Fruit fly (Drosophila melanogaster): Measurements from ENCODE around the gene mRpL55.

The mRpL55 gene

DNA sequence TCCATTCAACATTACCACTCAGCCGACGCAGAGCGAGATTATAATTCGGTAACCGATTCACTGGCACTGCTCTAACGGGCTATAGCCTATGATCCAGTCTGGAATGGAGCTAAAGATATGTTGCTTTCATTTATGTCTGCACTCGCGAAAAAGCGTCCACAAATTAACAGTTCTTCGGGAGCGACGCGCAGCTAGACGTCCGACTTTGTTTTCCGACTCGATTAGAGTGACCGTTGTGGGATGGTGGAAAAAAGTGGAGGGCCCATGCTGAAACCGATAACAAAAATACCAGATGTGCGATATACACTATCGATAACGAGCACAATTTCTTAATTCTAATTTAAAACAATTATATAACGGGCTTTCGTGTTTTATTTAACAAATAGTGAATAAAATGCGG is 666 bp downstream of the mRpL55 start, which contains the start of gene cdi (continued):
- TF ChIP-seq rgr (GFP tag; optimal IDR thresholded peaks at IDR 0.05) (peak; percentile 20), br (GFP tag; optimal IDR thresholded peaks at IDR 0.05) (no peak), HLH106 (tag; optimal IDR thresholded peaks at IDR 0.05) (no peak), CrebA (GFP tag; optimal IDR thresholded peaks at IDR 0.05; ENCODE audit: borderline replicate concordance) (no peak), Hr83 (GFP tag; optimal IDR thresholded peaks at IDR 0.05; ENCODE audit: poor library complexity, severe bottlenecking) (peak; percentile 77), Dfd (GFP tag; optimal IDR thresholded peaks at IDR 0.05) (no peak), pan (optimal IDR thresholded peaks at IDR 0.05) (no peak), foxo (GFP tag; optimal IDR thresholded peaks at IDR 0.05) (peak in 1 of 2 experiments; percentile 7), fru (GFP tag; optimal IDR thresholded peaks at IDR 0.05) (no peak), Rel (GFP tag; optimal IDR thresholded peaks at IDR 0.05) (no peak), Rel (tag; optimal IDR thresholded peaks at IDR 0.05) (peak; percentile 12), dl (GFP tag; optimal IDR thresholded peaks at IDR 0.05; ENCODE audit: insufficient read depth in 1 of 2, partially characterized antibody in 2 of 2) (no peak)

DNA sequence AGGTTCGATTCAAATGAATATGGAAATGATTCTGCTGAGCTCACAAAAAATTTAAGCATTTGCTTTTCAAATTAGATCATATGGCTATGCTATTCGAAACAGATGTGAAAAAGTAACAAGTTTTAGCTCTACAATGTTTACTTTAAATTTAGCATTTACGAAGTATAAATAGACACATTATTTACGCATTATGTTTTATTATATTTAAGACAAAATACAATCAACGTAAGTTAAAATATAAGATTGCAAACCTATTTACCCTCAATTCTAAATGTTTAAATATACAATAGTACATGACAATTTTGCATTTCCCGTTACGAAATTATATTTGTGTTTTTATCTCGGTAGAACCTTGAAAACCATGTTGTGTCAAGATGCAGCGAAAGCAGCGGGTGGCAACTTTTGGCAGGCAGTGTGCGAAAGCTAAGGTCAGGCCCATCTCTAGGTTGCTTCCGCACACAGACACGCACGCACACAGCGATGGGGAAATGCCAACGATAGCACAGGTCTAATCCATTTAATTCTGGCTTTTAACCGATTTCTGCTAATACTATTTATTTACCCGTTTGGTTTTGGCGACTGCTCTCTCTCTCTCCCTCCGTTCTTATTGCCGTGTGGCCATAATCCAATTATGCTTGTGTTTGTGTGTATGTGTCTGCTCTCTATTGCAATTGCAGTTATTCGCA is 1.4 kb downstream of the mRpL55 start:
- peak in 1 of 2 experiments; percentile 41 for TF ChIP-seq foxo (GFP tag; optimal IDR thresholded peaks at IDR 0.05)
- peak; percentile 26 for TF ChIP-seq ey (GFP tag; optimal IDR thresholded peaks at IDR 0.05)
- TF ChIP-seq fru (GFP tag; optimal IDR thresholded peaks at IDR 0.05): peak; percentile 29
- no peak for TF ChIP-seq GATAd (GFP tag; optimal IDR thresholded peaks at IDR 0.05)
- no peak for TF ChIP-seq woc (GFP tag; optimal IDR thresholded peaks at IDR 0.05)
- peak; percentile 37 for TF ChIP-seq tai (GFP tag; optimal IDR thresholded peaks at IDR 0.05)
- no peak for TF ChIP-seq Dfd (GFP tag; optimal IDR thresholded peaks at IDR 0.05)
- no peak for TF ChIP-seq dl (GFP tag; optimal IDR thresholded peaks at IDR 0.05; ENCODE audit: insufficient read depth in 1 of 2, partially characterized antibody in 2 of 2)
- TF ChIP-seq h (GFP tag; optimal IDR thresholded peaks at IDR 0.05): peak; percentile 8
- no peak for TF ChIP-seq Jra (GFP tag; optimal IDR thresholded peaks at IDR 0.05)
- TF ChIP-seq HLH106 (tag; optimal IDR thresholded peaks at IDR 0.05): no peak
- peak; percentile 25 for TF ChIP-seq rgr (GFP tag; optimal IDR thresholded peaks at IDR 0.05)
- TF ChIP-seq Hnf4 (GFP tag; optimal IDR thresholded peaks at IDR 0.05): peak; percentile 3
- no peak for TF ChIP-seq CrebA (GFP tag; optimal IDR thresholded peaks at IDR 0.05; ENCODE audit: borderline replicate concordance)
- peak; percentile 13 for TF ChIP-seq psq (GFP tag; optimal IDR thresholded peaks at IDR 0.05)
- peak; percentile 16 for TF ChIP-seq br (GFP tag; optimal IDR thresholded peaks at IDR 0.05)
- no peak for TF ChIP-seq Dif (GFP tag; optimal IDR thresholded peaks at IDR 0.05; ENCODE audit: partially characterized antibody)

DNA sequence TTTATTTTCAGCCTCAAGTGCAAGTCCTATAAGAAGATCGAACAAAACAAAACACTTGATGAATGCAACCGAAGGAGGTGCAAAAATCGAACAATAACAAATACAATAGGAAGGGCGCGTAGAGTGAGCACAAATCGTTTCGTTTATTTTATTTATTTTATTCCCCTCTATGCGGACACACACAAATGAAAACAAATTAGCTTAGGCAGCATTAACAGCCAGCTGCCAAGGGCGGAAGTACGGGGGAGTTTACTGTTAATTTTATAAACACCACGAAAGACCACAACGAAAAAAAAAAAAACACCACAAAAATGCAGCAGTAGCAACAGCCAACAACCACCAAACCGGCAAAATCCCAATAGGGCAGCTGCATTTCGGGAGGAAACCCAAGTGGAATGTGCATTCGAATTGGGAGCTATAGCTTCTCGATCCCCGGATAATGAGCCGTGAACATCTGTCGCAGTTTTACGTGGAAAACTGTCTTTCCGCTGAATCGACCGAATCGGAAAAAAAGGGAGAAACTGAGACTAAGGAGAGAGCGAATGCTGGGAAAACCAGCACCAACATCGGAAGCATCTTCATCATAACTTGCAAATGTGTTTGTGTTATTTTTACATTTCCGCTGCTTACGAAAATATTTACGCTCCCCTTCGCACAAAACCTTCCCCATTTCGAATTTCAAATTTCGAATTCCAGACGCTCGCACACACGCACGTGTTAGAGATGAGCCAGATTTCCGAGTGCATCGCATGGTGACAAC is 2.2 kb downstream of the mRpL55 start:
- TF ChIP-seq CG32264 (GFP tag; optimal IDR thresholded peaks at IDR 0.05): no peak
- no peak for TF ChIP-seq Hnf4 (GFP tag; optimal IDR thresholded peaks at IDR 0.05)
- TF ChIP-seq ey (GFP tag; optimal IDR thresholded peaks at IDR 0.05): no peak
- TF ChIP-seq Mio (GFP tag; optimal IDR thresholded peaks at IDR 0.05): no peak
- no peak for TF ChIP-seq sage (GFP tag; optimal IDR thresholded peaks at IDR 0.05)
- TF ChIP-seq CrebA (GFP tag; optimal IDR thresholded peaks at IDR 0.05; ENCODE audit: borderline replicate concordance): no peak
- TF ChIP-seq Hr83 (GFP tag; optimal IDR thresholded peaks at IDR 0.05; ENCODE audit: poor library complexity, severe bottlenecking): no peak

DNA sequence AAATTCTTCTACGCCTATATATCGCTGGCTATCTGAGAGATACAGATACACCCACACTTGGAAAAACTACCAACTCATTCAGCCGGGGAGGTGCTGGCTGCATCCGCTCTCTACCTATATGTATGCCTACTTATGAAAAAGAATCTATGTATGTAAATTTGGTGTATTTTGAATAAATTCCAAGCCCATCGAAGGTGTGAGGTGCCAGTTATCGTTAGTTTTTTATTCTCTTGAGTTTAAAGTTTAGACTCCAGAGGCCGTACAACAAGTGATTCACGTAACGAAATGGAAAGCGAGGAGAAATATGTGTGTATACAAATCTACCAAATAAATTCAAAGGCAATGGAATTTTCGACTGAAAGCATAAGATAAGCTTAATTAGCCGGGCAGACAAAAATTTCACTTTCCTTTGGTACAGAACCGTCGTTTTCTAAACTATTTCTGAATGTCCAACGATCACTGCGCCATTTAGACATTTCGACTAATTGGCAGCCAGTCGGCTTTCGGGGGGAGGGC is 2.9 kb downstream of the mRpL55 start:
- no peak for TF ChIP-seq CG9705 (GFP tag; optimal IDR thresholded peaks at IDR 0.05)

DNA sequence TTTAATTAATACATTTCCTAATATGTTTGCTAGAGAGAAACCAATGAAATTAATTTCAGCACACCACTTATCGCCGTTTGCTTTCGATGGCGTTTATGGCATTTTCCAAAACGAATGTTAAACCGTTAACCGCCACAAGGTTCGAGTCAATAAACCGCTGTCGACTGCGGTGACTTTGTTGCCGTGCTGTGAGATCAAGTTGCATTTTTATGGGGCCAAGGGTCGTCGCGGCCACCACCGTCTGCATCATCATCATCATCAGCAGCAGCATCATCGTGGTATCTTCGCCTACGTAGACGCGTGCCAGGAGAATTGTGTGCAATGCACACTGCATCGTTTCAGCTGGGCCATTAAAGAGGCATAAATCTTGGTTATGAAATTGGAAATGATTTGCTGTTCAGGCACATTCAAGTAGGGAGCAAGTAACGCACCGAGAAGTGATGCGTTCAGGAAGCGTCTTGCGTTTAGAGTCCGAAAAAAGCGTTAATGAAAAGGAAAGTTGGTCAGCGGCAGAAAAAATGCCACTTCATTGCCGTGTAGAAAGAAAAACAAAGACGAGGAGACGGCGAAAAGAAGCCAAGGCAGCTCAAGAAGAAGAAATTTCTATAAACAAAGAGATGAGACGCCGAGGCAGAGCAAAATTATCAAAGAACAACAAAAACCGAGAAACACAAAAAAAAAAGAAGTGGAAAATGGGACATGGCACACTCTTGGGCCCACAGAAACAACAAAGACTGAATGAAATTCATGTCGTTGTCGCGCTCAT is 3.5 kb downstream of the mRpL55 start:
- no peak for TF ChIP-seq foxo (GFP tag; optimal IDR thresholded peaks at IDR 0.05)
- TF ChIP-seq woc (GFP tag; optimal IDR thresholded peaks at IDR 0.05): no peak
- TF ChIP-seq Mio (GFP tag; optimal IDR thresholded peaks at IDR 0.05): no peak
- TF ChIP-seq lola (GFP tag; optimal IDR thresholded peaks at IDR 0.05): no peak
- TF ChIP-seq CG9705 (GFP tag; optimal IDR thresholded peaks at IDR 0.05): no peak
- no peak for TF ChIP-seq Dif (GFP tag; optimal IDR thresholded peaks at IDR 0.05; ENCODE audit: partially characterized antibody)
- TF ChIP-seq rgr (GFP tag; optimal IDR thresholded peaks at IDR 0.05): no peak
- no peak for TF ChIP-seq CrebA (GFP tag; optimal IDR thresholded peaks at IDR 0.05; ENCODE audit: borderline replicate concordance)
- TF ChIP-seq sv (GFP tag; optimal IDR thresholded peaks at IDR 0.05): no peak
- TF ChIP-seq dmrt93B (GFP tag; optimal IDR thresholded peaks at IDR 0.05): no peak
- TF ChIP-seq Hr78 (GFP tag; optimal IDR thresholded peaks at IDR 0.05): no peak
- TF ChIP-seq sage (GFP tag; optimal IDR thresholded peaks at IDR 0.05): no peak
- no peak for TF ChIP-seq Dfd (GFP tag; optimal IDR thresholded peaks at IDR 0.05)
- no peak for TF ChIP-seq dl (GFP tag; optimal IDR thresholded peaks at IDR 0.05; ENCODE audit: insufficient read depth in 1 of 2, partially characterized antibody in 2 of 2)
- no peak for TF ChIP-seq Hr83 (GFP tag; optimal IDR thresholded peaks at IDR 0.05; ENCODE audit: poor library complexity, severe bottlenecking)
- TF ChIP-seq CG32264 (GFP tag; optimal IDR thresholded peaks at IDR 0.05): no peak
